Worm (Caenorhabditis elegans): ENCODE measurements around the gene tag-241.

Gene tag-241

ce11 chrX:11821159-11821720, 2.6 kb upstream of the tag-241 start:
- TF ChIP-seq lin-32 (GFP tag; optimal IDR thresholded peaks at IDR 0.05) (no peak), pha-4 (tag; optimal IDR thresholded peaks at IDR 0.05) (no peak), nhr-12 (tag; optimal IDR thresholded peaks at IDR 0.05) (no peak), bed-3 (GFP tag; optimal IDR thresholded peaks at IDR 0.05) (no peak), mab-5 (tag; optimal IDR thresholded peaks at IDR 0.05) (no peak), tbx-8 (GFP tag; optimal IDR thresholded peaks at IDR 0.05) (no peak), unc-120 (tag; optimal IDR thresholded peaks at IDR 0.05; ENCODE audit: poor library complexity, severe bottlenecking) (peak; percentile 69), unc-62 (GFP tag; optimal IDR thresholded peaks at IDR 0.05) (no peak), nhr-2 (tag; optimal IDR thresholded peaks at IDR 0.05) (no peak), hlh-1 (tag; optimal IDR thresholded peaks at IDR 0.05) (peak; percentile 31), zip-8 (tag; optimal IDR thresholded peaks at IDR 0.05) (no peak), nhr-237 (tag; optimal IDR thresholded peaks at IDR 0.05) (no peak), mls-2 (tag; optimal IDR thresholded peaks at IDR 0.05) (no peak), ces-1 (GFP tag; optimal IDR thresholded peaks at IDR 0.05) (no peak), unc-39 (tag; optimal IDR thresholded peaks at IDR 0.05) (no peak), ztf-11 (tag; optimal IDR thresholded peaks at IDR 0.05) (no peak), lin-13 (tag; optimal IDR thresholded peaks at IDR 0.05) (no peak)

ce11 chrX:11826892-11827291, 3.1 kb downstream of the tag-241 start:
- TF ChIP-seq drap-1 (GFP tag; optimal IDR thresholded peaks at IDR 0.05) (no peak), pha-4 (tag; optimal IDR thresholded peaks at IDR 0.05) (no peak), unc-120 (tag; optimal IDR thresholded peaks at IDR 0.05; ENCODE audit: poor library complexity, severe bottlenecking) (no peak), ceh-43 (GFP tag; optimal IDR thresholded peaks at IDR 0.05) (no peak), ztf-11 (tag; optimal IDR thresholded peaks at IDR 0.05) (no peak), M03D4.4 (tag; optimal IDR thresholded peaks at IDR 0.05) (no peak), sptf-1 (tag; optimal IDR thresholded peaks at IDR 0.05) (no peak), unc-39 (tag; optimal IDR thresholded peaks at IDR 0.05) (no peak), nhr-76 (tag; optimal IDR thresholded peaks at IDR 0.05) (no peak), zip-8 (tag; optimal IDR thresholded peaks at IDR 0.05) (no peak), mab-5 (tag; optimal IDR thresholded peaks at IDR 0.05) (no peak), nhr-237 (tag; optimal IDR thresholded peaks at IDR 0.05) (no peak), ceh-39 (tag; optimal IDR thresholded peaks at IDR 0.05) (no peak), unc-62 (GFP tag; optimal IDR thresholded peaks at IDR 0.05) (no peak)

DNA sequence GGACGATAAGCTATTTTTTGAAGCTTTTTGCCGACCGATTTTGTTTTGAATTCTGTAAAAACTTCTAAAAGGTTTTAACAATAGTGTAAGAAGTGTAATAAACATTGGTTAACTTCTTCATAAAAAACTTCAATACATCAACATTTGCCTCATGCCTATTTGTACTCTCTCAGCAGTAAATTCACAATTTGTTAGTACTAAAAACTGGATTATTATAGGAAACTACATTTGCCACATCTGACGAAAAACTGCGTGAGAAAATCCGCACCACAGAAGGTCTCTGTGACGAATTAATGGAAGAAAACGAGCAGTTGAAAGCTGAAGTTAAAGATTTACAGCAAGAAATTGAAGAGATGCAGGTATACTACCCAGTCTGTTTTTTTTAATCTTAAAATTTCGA, 3.7 kb downstream of the tag-241 start:
- TF ChIP-seq hlh-1 (tag; optimal IDR thresholded peaks at IDR 0.05) (no peak), ceh-43 (GFP tag; optimal IDR thresholded peaks at IDR 0.05) (no peak), bed-3 (GFP tag; optimal IDR thresholded peaks at IDR 0.05) (no peak), unc-62 (GFP tag; optimal IDR thresholded peaks at IDR 0.05) (no peak)

ce11 chrX:11828661-11829060, 4.9 kb downstream of the tag-241 start:
- TF ChIP-seq mls-2 (tag; optimal IDR thresholded peaks at IDR 0.05): no peak
- no peak for TF ChIP-seq unc-62 (GFP tag; optimal IDR thresholded peaks at IDR 0.05)
- TF ChIP-seq nhr-2 (tag; optimal IDR thresholded peaks at IDR 0.05): no peak
- no peak for TF ChIP-seq cnd-1 (tag; optimal IDR thresholded peaks at IDR 0.05)
- no peak for TF ChIP-seq ztf-11 (tag; optimal IDR thresholded peaks at IDR 0.05)
- TF ChIP-seq ceh-39 (tag; optimal IDR thresholded peaks at IDR 0.05): no peak
- no peak for TF ChIP-seq ceh-43 (GFP tag; optimal IDR thresholded peaks at IDR 0.05)
- TF ChIP-seq tbx-8 (GFP tag; optimal IDR thresholded peaks at IDR 0.05): no peak
- no peak for TF ChIP-seq ces-1 (GFP tag; optimal IDR thresholded peaks at IDR 0.05)
- TF ChIP-seq blmp-1 (tag; optimal IDR thresholded peaks at IDR 0.05): no peak
- no peak for TF ChIP-seq mep-1 (tag; optimal IDR thresholded peaks at IDR 0.05)
- no peak for TF ChIP-seq nhr-237 (tag; optimal IDR thresholded peaks at IDR 0.05)
- no peak for TF ChIP-seq hlh-1 (tag; optimal IDR thresholded peaks at IDR 0.05)
- TF ChIP-seq bed-3 (GFP tag; optimal IDR thresholded peaks at IDR 0.05): no peak
- no peak for TF ChIP-seq sptf-1 (tag; optimal IDR thresholded peaks at IDR 0.05)
- no peak for TF ChIP-seq zip-8 (tag; optimal IDR thresholded peaks at IDR 0.05)
- no peak for TF ChIP-seq mab-5 (tag; optimal IDR thresholded peaks at IDR 0.05)
- TF ChIP-seq unc-39 (tag; optimal IDR thresholded peaks at IDR 0.05): no peak
- TF ChIP-seq lin-32 (GFP tag; optimal IDR thresholded peaks at IDR 0.05): no peak
- no peak for TF ChIP-seq pha-4 (tag; optimal IDR thresholded peaks at IDR 0.05)

- TF ChIP-seq lin-13 (tag; optimal IDR thresholded peaks at IDR 0.05) (no peak), M03D4.4 (tag; optimal IDR thresholded peaks at IDR 0.05) (no peak), ceh-83 (GFP tag; optimal IDR thresholded peaks at IDR 0.05) (no peak), nhr-28 (tag; optimal IDR thresholded peaks at IDR 0.05) (no peak), ces-1 (GFP tag; optimal IDR thresholded peaks at IDR 0.05) (no peak), tbx-8 (GFP tag; optimal IDR thresholded peaks at IDR 0.05) (no peak), nhr-12 (tag; optimal IDR thresholded peaks at IDR 0.05) (no peak), nhr-76 (tag; optimal IDR thresholded peaks at IDR 0.05) (no peak), ztf-11 (tag; optimal IDR thresholded peaks at IDR 0.05) (no peak), nhr-237 (tag; optimal IDR thresholded peaks at IDR 0.05) (no peak), lin-32 (GFP tag; optimal IDR thresholded peaks at IDR 0.05) (no peak), unc-120 (tag; optimal IDR thresholded peaks at IDR 0.05; ENCODE audit: poor library complexity, severe bottlenecking) (no peak), unc-62 (GFP tag; optimal IDR thresholded peaks at IDR 0.05) (no peak), blmp-1 (tag; optimal IDR thresholded peaks at IDR 0.05) (no peak), flh-1 (GFP tag; optimal IDR thresholded peaks at IDR 0.05) (no peak), drap-1 (GFP tag; optimal IDR thresholded peaks at IDR 0.05) (no peak)
Observed at ce11 chrX:11837378-11837777, 13.6 kb downstream of the tag-241 start, which contains the start of gene taf-7.1. Gene taf-7.1, minus strand, starts transcription at chrX:11837478.

Measured in whole organism, mixed stage, embryonic.